Worm (Caenorhabditis elegans) whole organism, L1 larva: ENCODE results near the gene K08B12.3.

Source experiments
- C04F5.9 ChIP-seq: sonication (generic microtip); optimal IDR thresholded peaks from 2 replicates; lab custom pipeline; 2016; ENCODE audit warnings: missing genetic modification characterization, missing compliant biosample characterization
- C16A3.4 ChIP-seq: fragments of 150-350 bp; optimal IDR thresholded peaks from 2 replicates; lab custom pipeline; 2014; ENCODE audit warnings: missing biosample characterization, missing genetic modification characterization
- C34B4.2 ChIP-seq: sonication (generic microtip); optimal IDR thresholded peaks from 2 replicates; lab custom pipeline; 2017; ENCODE audit warnings: mild to moderate bottlenecking, missing genetic modification characterization, missing compliant biosample characterization
- aha-1 ChIP-seq: fragments of 150-350 bp; optimal IDR thresholded peaks from 2 replicates; lab custom pipeline; 2014; ENCODE audit warnings: missing biosample characterization, missing genetic modification characterization
- alr-1 ChIP-seq: fragments of 200-800 bp; sonication (Bioruptor generic); optimal IDR thresholded peaks from 2 replicates; lab custom pipeline; 2018; ENCODE audit warnings: borderline replicate concordance, mild to moderate bottlenecking, missing genetic modification characterization, missing compliant biosample characterization
- ama-1 ChIP-seq: fragments of 150-350 bp; optimal IDR thresholded peaks from 2 replicates; lab custom pipeline; 2014
- ceh-63 ChIP-seq: fragments of 200-800 bp; sonication (Bioruptor generic); optimal IDR thresholded peaks from 2 replicates; lab custom pipeline; 2018; ENCODE audit warnings: mild to moderate bottlenecking, missing genetic modification characterization, missing compliant biosample characterization
- ceh-82 ChIP-seq, 3 experiments: fragments of 150-350 bp in 1 of 3; sonication (generic microtip) in 2 of 3; optimal IDR thresholded peaks; 2 replicates each; lab custom pipeline; 2014 to 2017; ENCODE audit warnings: missing biosample characterization in 3 of 3, missing genetic modification characterization in 3 of 3
- ceh-88 ChIP-seq: fragments of 200-800 bp; sonication (Bioruptor generic); IDR thresholded peaks from 2 replicates; pipeline ENCODE4 v1.3.6; 2022; ENCODE audit warnings: missing genetic modification characterization, missing compliant biosample characterization
- ceh-90 ChIP-seq: sonication (generic microtip); optimal IDR thresholded peaks from 2 replicates; lab custom pipeline; 2016; ENCODE audit warnings: missing genetic modification characterization, missing compliant biosample characterization
- ces-1 ChIP-seq: fragments of 150-350 bp; optimal IDR thresholded peaks from 2 replicates; lab custom pipeline; 2014; ENCODE audit warnings: missing biosample characterization, missing genetic modification reagents, missing genetic modification characterization
- dsc-1 ChIP-seq: sonication (generic microtip); optimal IDR thresholded peaks from 2 replicates; lab custom pipeline; 2016; ENCODE audit warnings: mild to moderate bottlenecking, missing genetic modification characterization, missing compliant biosample characterization
- efl-1 ChIP-seq, 4 experiments: fragments of 150-350 bp; optimal IDR thresholded peaks in 3 of 4; peaks in 1 of 4; 1 replicate in 1 of 4; 2 replicates in 3 of 4; lab custom pipeline; 2014; ENCODE audit warnings: missing biosample characterization in 2 of 4, missing genetic modification characterization in 2 of 4, missing genetic modification reagents in 2 of 4
- egl-13 ChIP-seq: sonication (generic microtip); optimal IDR thresholded peaks from 2 replicates; lab custom pipeline; 2016; ENCODE audit warnings: missing genotype, missing genetic modification reagents, missing genetic modification characterization, missing compliant biosample characterization
- fkh-10 ChIP-seq: sonication (generic microtip); optimal IDR thresholded peaks from 2 replicates; lab custom pipeline; 2017; ENCODE audit warnings: missing biosample characterization, missing genetic modification reagents, missing genetic modification characterization
- fkh-4 ChIP-seq: sonication (generic microtip); optimal IDR thresholded peaks from 2 replicates; lab custom pipeline; 2016; ENCODE audit warnings: missing compliant biosample characterization, missing genetic modification characterization, borderline replicate concordance
- fkh-8 ChIP-seq: sonication (generic microtip); optimal IDR thresholded peaks from 2 replicates; lab custom pipeline; 2016; ENCODE audit warnings: mild to moderate bottlenecking, missing genetic modification characterization, missing compliant biosample characterization
- fos-1 ChIP-seq: fragments of 150-350 bp; optimal IDR thresholded peaks from 2 replicates; lab custom pipeline; 2014; ENCODE audit warnings: missing biosample characterization, missing genetic modification characterization
- grh-1 ChIP-seq: fragments of 200-800 bp; sonication (Bioruptor generic); IDR thresholded peaks from 2 replicates; pipeline ENCODE4 v1.3.6; 2022; ENCODE audit warnings: missing genetic modification reagents, missing genetic modification characterization, missing compliant biosample characterization
- hlh-17 ChIP-seq: fragments of 200-800 bp; sonication (Bioruptor generic); optimal IDR thresholded peaks from 2 replicates; lab custom pipeline; 2018; ENCODE audit warnings: missing genetic modification characterization, mild to moderate bottlenecking, missing compliant biosample characterization, moderate library complexity, borderline replicate concordance
- hlh-4 ChIP-seq: sonication (generic microtip); optimal IDR thresholded peaks from 2 replicates; lab custom pipeline; 2016; ENCODE audit warnings: mild to moderate bottlenecking, missing genetic modification characterization, missing compliant biosample characterization
- hpl-2 ChIP-seq: fragments of 150-350 bp; optimal IDR thresholded peaks from 2 replicates; lab custom pipeline; 2014; ENCODE audit warnings: missing biosample characterization, missing genetic modification reagents, missing genetic modification characterization
- isw-1 ChIP-seq: fragments of 200-800 bp; sonication (Bioruptor generic); IDR thresholded peaks from 2 replicates; pipeline ENCODE4 v1.3.6; 2022; ENCODE audit warnings: missing genetic modification characterization, missing compliant biosample characterization
- lin-15B ChIP-seq: fragments of 150-350 bp; sonication (generic microtip); optimal IDR thresholded peaks from 3 replicates; lab custom pipeline; 2014; ENCODE audit warnings: missing biosample characterization, missing genetic modification characterization
- lin-35 ChIP-seq, 2 experiments: fragments of 150-350 bp; optimal IDR thresholded peaks; 2 replicates each; lab custom pipeline; 2014; ENCODE audit warnings: missing biosample characterization in 2 of 2, missing genetic modification characterization in 2 of 2, missing genetic modification reagents in 2 of 2
- lin-39 ChIP-seq: fragments of 150-350 bp; optimal IDR thresholded peaks from 2 replicates; lab custom pipeline; 2014; ENCODE audit warnings: missing biosample characterization, missing genetic modification reagents, missing genetic modification characterization
- lsy-2 ChIP-seq, 2 experiments: fragments of 150-350 bp; optimal IDR thresholded peaks; 2 replicates each; lab custom pipeline; 2014; ENCODE audit warnings: missing biosample characterization in 2 of 2, missing genetic modification characterization in 2 of 2
- mef-2 ChIP-seq: fragments of 150-350 bp; optimal IDR thresholded peaks from 2 replicates; lab custom pipeline; 2014; ENCODE audit warnings: missing biosample characterization, missing genetic modification characterization
- nhr-11 ChIP-seq: fragments of 150-350 bp; optimal IDR thresholded peaks from 2 replicates; lab custom pipeline; 2014; ENCODE audit warnings: missing biosample characterization, missing genetic modification characterization
- nhr-12 ChIP-seq: sonication (generic microtip); optimal IDR thresholded peaks from 2 replicates; lab custom pipeline; 2017; ENCODE audit warnings: missing biosample characterization, missing genetic modification characterization
- nhr-20 ChIP-seq: sonication (generic microtip); optimal IDR thresholded peaks from 2 replicates; lab custom pipeline; 2016; ENCODE audit warnings: mild to moderate bottlenecking, missing genetic modification characterization, missing compliant biosample characterization
- nhr-237 ChIP-seq: fragments of 150-350 bp; optimal IDR thresholded peaks from 2 replicates; lab custom pipeline; 2014; ENCODE audit warnings: missing biosample characterization, missing genetic modification characterization
- nhr-47 ChIP-seq: sonication (generic microtip); optimal IDR thresholded peaks from 2 replicates; lab custom pipeline; 2016; ENCODE audit warnings: mild to moderate bottlenecking, missing genetic modification characterization, moderate library complexity, missing compliant biosample characterization
- nhr-71 ChIP-seq: sonication (generic microtip); optimal IDR thresholded peaks from 2 replicates; lab custom pipeline; 2016; ENCODE audit warnings: mild to moderate bottlenecking, missing genetic modification characterization, moderate library complexity, missing compliant biosample characterization
- nhr-76 ChIP-seq: sonication (generic microtip); optimal IDR thresholded peaks from 2 replicates; lab custom pipeline; 2017; ENCODE audit warnings: missing biosample characterization, missing genetic modification characterization
- nhr-84 ChIP-seq: sonication (generic microtip); optimal IDR thresholded peaks from 2 replicates; lab custom pipeline; 2017; ENCODE audit warnings: missing biosample characterization, missing genetic modification characterization
- nhr-85 ChIP-seq: sonication (generic microtip); peaks from one replicate; lab custom pipeline; 2016; ENCODE audit warnings: missing genetic modification characterization, inconsistent platforms, missing compliant biosample characterization
- nhr-90 ChIP-seq: sonication (generic microtip); optimal IDR thresholded peaks from 2 replicates; lab custom pipeline; 2016; ENCODE audit warnings: mild to moderate bottlenecking, missing genetic modification characterization, missing compliant biosample characterization; ENCODE audit not compliant: poor library complexity
- pag-3 ChIP-seq: sonication (generic microtip); optimal IDR thresholded peaks from 2 replicates; lab custom pipeline; 2017; ENCODE audit warnings: missing genetic modification characterization, mild to moderate bottlenecking, missing compliant biosample characterization, antibody characterized with exemption, borderline replicate concordance; ENCODE audit not compliant: insufficient read depth
- pax-3 ChIP-seq: fragments of 200-800 bp; sonication (Bioruptor generic); optimal IDR thresholded peaks from 2 replicates; lab custom pipeline; 2018; ENCODE audit warnings: mild to moderate bottlenecking, missing genetic modification characterization, moderate library complexity, missing compliant biosample characterization
- pqm-1 ChIP-seq: sonication (generic microtip); optimal IDR thresholded peaks from 3 replicates; lab custom pipeline; 2017; ENCODE audit warnings: missing biosample characterization, missing genetic modification characterization
- rnt-1 ChIP-seq: sonication (generic microtip); optimal IDR thresholded peaks from 2 replicates; lab custom pipeline; 2016; ENCODE audit warnings: mild to moderate bottlenecking, missing genetic modification characterization, moderate library complexity, missing compliant biosample characterization
- skn-1 ChIP-seq: fragments of 150-350 bp; optimal IDR thresholded peaks from 2 replicates; lab custom pipeline; 2014; ENCODE audit warnings: missing biosample characterization, missing genetic modification characterization
- sptf-1 ChIP-seq: fragments of 150-350 bp; optimal IDR thresholded peaks from 2 replicates; lab custom pipeline; 2014; ENCODE audit warnings: missing biosample characterization, missing genetic modification characterization
- sup-37 ChIP-seq: fragments of 200-800 bp; sonication (Bioruptor generic); optimal IDR thresholded peaks from 2 replicates; lab custom pipeline; 2018; ENCODE audit warnings: mild to moderate bottlenecking, missing genetic modification characterization, missing compliant biosample characterization
- tlp-1 ChIP-seq: fragments of 150-350 bp; optimal IDR thresholded peaks from 2 replicates; lab custom pipeline; 2014; ENCODE audit warnings: missing biosample characterization, missing genetic modification characterization
- unc-130 ChIP-seq: fragments of 150-350 bp; optimal IDR thresholded peaks from 2 replicates; lab custom pipeline; 2017; ENCODE audit warnings: missing biosample characterization, missing genetic modification characterization, inconsistent platforms
- unc-30 ChIP-seq: sonication (generic microtip); optimal IDR thresholded peaks from 2 replicates; lab custom pipeline; 2017; ENCODE audit warnings: missing biosample characterization, missing genetic modification characterization
- unc-86 ChIP-seq: sonication (generic microtip); optimal IDR thresholded peaks from 2 replicates; lab custom pipeline; 2016; ENCODE audit warnings: missing genetic modification characterization, missing compliant biosample characterization
- zag-1 ChIP-seq: fragments of 150-350 bp; optimal IDR thresholded peaks from 2 replicates; lab custom pipeline; 2014; ENCODE audit warnings: missing biosample characterization, missing genetic modification characterization
- zip-4 ChIP-seq: fragments of 200-800 bp; sonication (Bioruptor generic); optimal IDR thresholded peaks from 2 replicates; lab custom pipeline; 2018; ENCODE audit warnings: mild to moderate bottlenecking, missing genetic modification characterization, moderate library complexity, missing compliant biosample characterization
- ztf-11 ChIP-seq, 2 experiments: sonication (generic microtip); optimal IDR thresholded peaks; 2 replicates each; lab custom pipeline; 2016 to 2017; ENCODE audit warnings: missing genetic modification characterization in 2 of 2, missing biosample characterization in 1 of 2, missing compliant biosample characterization in 1 of 2
- ztf-4 ChIP-seq: fragments of 150-350 bp; optimal IDR thresholded peaks from 2 replicates; lab custom pipeline; 2014; ENCODE audit warnings: missing biosample characterization, missing genetic modification characterization

K08B12.3 gene

DNA sequence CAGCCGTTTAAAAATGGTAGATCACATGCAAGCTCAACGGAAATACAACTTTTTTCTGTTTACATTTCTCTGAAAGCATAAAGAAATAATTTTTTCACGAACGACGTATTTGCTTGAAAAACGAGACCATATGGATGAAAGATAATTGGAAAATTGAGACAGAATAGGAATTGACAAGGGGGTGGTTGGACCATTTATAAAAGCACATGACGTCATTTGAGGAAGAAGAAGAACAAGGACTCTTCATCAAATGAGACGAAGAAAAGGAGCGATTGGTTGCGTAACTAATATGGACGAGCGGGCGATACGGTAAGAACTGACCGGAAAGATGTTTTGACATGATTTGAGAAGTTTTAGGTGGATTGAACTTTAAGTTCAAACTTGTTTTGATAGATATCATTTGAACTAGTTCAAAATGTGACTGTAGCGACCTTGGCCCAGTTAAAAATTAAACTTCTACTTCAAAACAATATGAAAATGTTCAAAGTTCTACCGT is 6.5 kb upstream of the K08B12.3 start:
- no peak for TF ChIP-seq isw-1 (GFP tag; lab: Robert Waterston, UW)
- TF ChIP-seq zip-4 (GFP tag; lab: Kevin White, UChicago), result no peak
- TF ChIP-seq nhr-85 (tag; lab: Kevin White, UChicago), result peak; percentile 91
- no peak for TF ChIP-seq nhr-12
- peak; percentile 36 for TF ChIP-seq skn-1 (tag; lab: Kevin White, UChicago)
- no peak for TF ChIP-seq ces-1 (GFP tag; lab: Kevin White, UChicago)
- TF ChIP-seq dsc-1, result no peak
- TF ChIP-seq grh-1 (GFP tag; lab: Robert Waterston, UW), result peak; percentile 52; the same call in 1 of the 2 replicates
- TF ChIP-seq sup-37 (GFP tag; lab: Kevin White, UChicago), result no peak
- peak; percentile 20 for TF ChIP-seq nhr-11 (tag; lab: Kevin White, UChicago)
- TF ChIP-seq egl-13 (tag; lab: Kevin White, UChicago), result no peak
- TF ChIP-seq nhr-71 (tag; lab: Kevin White, UChicago), result peak; percentile 78
- no peak for TF ChIP-seq fkh-8 (tag; lab: Kevin White, UChicago)
- TF ChIP-seq nhr-20 (tag; lab: Kevin White, UChicago), result peak; percentile 61
- no peak for TF ChIP-seq unc-130
- TF ChIP-seq nhr-76 (tag; lab: Kevin White, UChicago), result no peak
- TF ChIP-seq tlp-1 (tag; lab: Kevin White, UChicago), result no peak
- no peak for TF ChIP-seq lin-15B (tag; lab: Kevin White, UChicago)
- peak; percentile 66 for TF ChIP-seq pag-3 (tag; lab: Kevin White, UChicago)
- TF ChIP-seq ztf-11 (tag; optimal IDR thresholded peaks at IDR 0.05; lab: Kevin White, UChicago), result peak in 1 of 2 experiments; percentile 61
- peak in 1 of 2 experiments; percentile 27 for TF ChIP-seq lin-35 (GFP tag; optimal IDR thresholded peaks at IDR 0.05; lab: Kevin White, UChicago)
- no peak for TF ChIP-seq hpl-2 (GFP tag; lab: Kevin White, UChicago)
- TF ChIP-seq ama-1 (lab: Kevin White, UChicago), result peak; percentile 88
- TF ChIP-seq ztf-4 (tag; lab: Kevin White, UChicago), result no peak
- TF ChIP-seq lin-39, result no peak
- no peak for TF ChIP-seq pax-3 (tag; lab: Kevin White, UChicago)
- peak; percentile 32 to 65 for TF ChIP-seq lsy-2 (tag; optimal IDR thresholded peaks at IDR 0.05; lab: Kevin White, UChicago)
- TF ChIP-seq nhr-90 (tag; lab: Kevin White, UChicago), result peak; percentile 11
- no peak for TF ChIP-seq fkh-10 (GFP tag; lab: Kevin White, UChicago)
- TF ChIP-seq aha-1, result no peak
- TF ChIP-seq fkh-4 (tag; lab: Kevin White, UChicago), result no peak
- TF ChIP-seq zag-1 (tag; lab: Kevin White, UChicago), result peak; percentile 33
- TF ChIP-seq C34B4.2 (tag; lab: Kevin White, UChicago), result no peak
- TF ChIP-seq fos-1 (tag; lab: Kevin White, UChicago), result no peak
- TF ChIP-seq ceh-88 (GFP tag; lab: Robert Waterston, UW), result 0 out of 2 replicates have a peak, but pooled peaks have one; percentile 26
- TF ChIP-seq nhr-237 (tag; lab: Kevin White, UChicago), result no peak
- no peak for TF ChIP-seq pqm-1 (tag; lab: Kevin White, UChicago)
- TF ChIP-seq unc-86 (tag; lab: Kevin White, UChicago), result peak; percentile 42
- TF ChIP-seq hlh-4 (tag; lab: Kevin White, UChicago), result no peak
- no peak for TF ChIP-seq alr-1 (tag; lab: Kevin White, UChicago)
- TF ChIP-seq nhr-84 (tag; lab: Kevin White, UChicago), result no peak
- TF ChIP-seq ceh-82 (tag; optimal IDR thresholded peaks at IDR 0.05; lab: Kevin White, UChicago), result peak in 1 of 3 experiments; percentile 31
- no peak for TF ChIP-seq C16A3.4 (tag; lab: Kevin White, UChicago)
- no peak for TF ChIP-seq ceh-90 (tag; lab: Kevin White, UChicago)
- TF ChIP-seq mef-2, result no peak
- no peak for TF ChIP-seq unc-30
- no peak for TF ChIP-seq sptf-1 (tag; lab: Kevin White, UChicago)
- peak in 1 of 2 experiments; percentile 7 for TF ChIP-seq efl-1 (optimal IDR thresholded peaks at IDR 0.05; lab: Kevin White, UChicago)
- TF ChIP-seq efl-1 (GFP tag; optimal IDR thresholded peaks at IDR 0.05 in 1 of 2; lab: Kevin White, UChicago), result peak; percentile 14 to 93
- peak; percentile 16 for TF ChIP-seq nhr-47 (tag; lab: Kevin White, UChicago)
- no peak for TF ChIP-seq ceh-63
- peak; percentile 36 for TF ChIP-seq rnt-1 (tag; lab: Kevin White, UChicago)
- no peak for TF ChIP-seq C04F5.9 (tag; lab: Kevin White, UChicago)
- TF ChIP-seq hlh-17 (GFP tag; lab: Kevin White, UChicago), result no peak
